Fruit fly (Drosophila melanogaster): Measurements from ENCODE around the gene CG14411.
A peak's percentile ranks its signal among the peaks of the same experiment; 100 is the strongest.

Gene CG14411

dm6 chrX:14839739-14840347 lies 7.4 kb downstream of the CG14411 start (continued):
- TF ChIP-seq Aef1 (GFP tag; IDR thresholded peaks at IDR 0.05) (peak; percentile 71), Nf-YB (GFP tag; optimal IDR thresholded peaks at IDR 0.05) (no peak), dimm (GFP tag; IDR thresholded peaks at IDR 0.05) (no peak), Lim3 (GFP tag; IDR thresholded peaks at IDR 0.05) (no peak), Xbp1 (GFP tag; optimal IDR thresholded peaks at IDR 0.05) (peak; percentile 34), slbo (GFP tag; IDR thresholded peaks at IDR 0.05) (peak; percentile 79), shn (GFP tag; optimal IDR thresholded peaks at IDR 0.05) (peak; percentile 60), CG13775 (GFP tag; optimal IDR thresholded peaks at IDR 0.05) (peak; percentile 26), NC2α (GFP tag; optimal IDR thresholded peaks at IDR 0.05) (no peak), CG17328 (GFP tag; IDR thresholded peaks at IDR 0.05) (peak; percentile 66), MESR4 (GFP tag; optimal IDR thresholded peaks at IDR 0.05) (no peak), Ssrp (tag; optimal IDR thresholded peaks at IDR 0.05) (no peak), insv (GFP tag; optimal IDR thresholded peaks at IDR 0.05) (peak; percentile 83 to 94), CG10366 (GFP tag; IDR thresholded peaks at IDR 0.05) (peak; percentile 23; the same call in 1 of the 2 replicates), CG14667 (GFP tag; IDR thresholded peaks at IDR 0.05) (peak; percentile 41; the same call in 1 of the 2 replicates), onecut (GFP tag; IDR thresholded peaks at IDR 0.05) (0 out of 2 replicates have a peak, but pooled peaks have one; percentile 3), CG11247 (GFP tag; IDR thresholded peaks at IDR 0.05) (peak; percentile 36; the same call in 1 of the 2 replicates), odd (GFP tag; optimal IDR thresholded peaks at IDR 0.05) (no peak), CG18599 (GFP tag; optimal IDR thresholded peaks at IDR 0.05) (peak; percentile 71), CG9609 (GFP tag; optimal IDR thresholded peaks at IDR 0.05) (peak; percentile 32), CG2678 (tag; optimal IDR thresholded peaks at IDR 0.05) (peak; percentile 58), Hey (tag; optimal IDR thresholded peaks at IDR 0.05) (no peak), HLH54F (GFP tag; optimal IDR thresholded peaks at IDR 0.05) (peak; percentile 42), cwo (GFP tag; optimal IDR thresholded peaks at IDR 0.05) (peak; percentile 47), scrt (GFP tag; optimal IDR thresholded peaks at IDR 0.05) (peak; percentile 24), Antp (GFP tag; optimal IDR thresholded peaks at IDR 0.05) (peak; percentile 25), tx (GFP tag; optimal IDR thresholded peaks at IDR 0.05) (no peak), sc (optimal IDR thresholded peaks at IDR 0.05) (no peak), sc (GFP tag; optimal IDR thresholded peaks at IDR 0.05) (no peak), CG3995 (GFP tag; optimal IDR thresholded peaks at IDR 0.05) (no peak), CG15696 (tag; optimal IDR thresholded peaks at IDR 0.05) (no peak), CG10147 (GFP tag; optimal IDR thresholded peaks at IDR 0.05) (no peak), CG4360 (GFP tag; IDR thresholded peaks at IDR 0.05) (peak; percentile 93), pho (GFP tag; optimal IDR thresholded peaks at IDR 0.05) (peak; percentile 74), unc-4 (GFP tag; IDR thresholded peaks at IDR 0.05; ENCODE audit: partially characterized antibody) (no peak), wdn (GFP tag; IDR thresholded peaks at IDR 0.05) (peak; percentile 68; the same call in 1 of the 2 replicates), CG8924 (tag; optimal IDR thresholded peaks at IDR 0.05) (peak; percentile 57), CG31388 (GFP tag; optimal IDR thresholded peaks at IDR 0.05) (no peak), esg (GFP tag; conservative IDR thresholded peaks at IDR 0.05) (no peak), hbn (GFP tag; IDR thresholded peaks at IDR 0.05; ENCODE audit: partially characterized antibody) (no peak), Hand (GFP tag; optimal IDR thresholded peaks at IDR 0.05) (peak; percentile 15), mam (GFP tag; optimal IDR thresholded peaks at IDR 0.05) (peak; percentile 60), salm (tag; optimal IDR thresholded peaks at IDR 0.05) (no peak), dpn (GFP tag; optimal IDR thresholded peaks at IDR 0.05) (peak; percentile 36 to 57), Stat92E (GFP tag; optimal IDR thresholded peaks at IDR 0.05) (no peak), ap (GFP tag; IDR thresholded peaks at IDR 0.05) (no peak), Dek (tag; optimal IDR thresholded peaks at IDR 0.05) (peak; percentile 29), CG12299 (tag; optimal IDR thresholded peaks at IDR 0.05) (peak; percentile 7), inv (GFP tag; IDR thresholded peaks at IDR 0.05; ENCODE audit: partially characterized antibody) (no peak), H2.0 (GFP tag; IDR thresholded peaks at IDR 0.05) (peak; percentile 29; the same call in 1 of the 2 replicates)
